Worm (Caenorhabditis elegans) whole organism, L2 larva: ENCODE data around the gene C29E4.11.
A peak's percentile ranks its signal among the peaks of the same experiment; 100 is the strongest.

Source experiments
- C34F6.9 ChIP-seq: fragments of 150-350 bp; optimal IDR thresholded peaks from 2 replicates; lab custom pipeline; 2014; ENCODE audit warnings: missing biosample characterization, missing genetic modification characterization
- R02D3.7 ChIP-seq: fragments of 150-350 bp; optimal IDR thresholded peaks from 2 replicates; lab custom pipeline; 2014; ENCODE audit warnings: missing biosample characterization, missing genetic modification characterization
- ZK546.5 ChIP-seq: sonication (generic microtip); optimal IDR thresholded peaks from 2 replicates; lab custom pipeline; 2017; ENCODE audit warnings: missing biosample characterization, missing genetic modification characterization
- alr-1 ChIP-seq: fragments of 150-350 bp; optimal IDR thresholded peaks from 2 replicates; lab custom pipeline; 2014; ENCODE audit warnings: missing biosample characterization, missing genetic modification characterization
- aly-2 ChIP-seq: fragments of 150-350 bp; optimal IDR thresholded peaks from 2 replicates; lab custom pipeline; 2014; ENCODE audit warnings: missing biosample characterization, missing genetic modification characterization
- ama-1 ChIP-seq: fragments of 150-350 bp; optimal IDR thresholded peaks from 2 replicates; lab custom pipeline; 2018; ENCODE audit warnings: inconsistent platforms
- blmp-1 ChIP-seq: sonication (generic microtip); optimal IDR thresholded peaks from 2 replicates; lab custom pipeline; 2017; ENCODE audit warnings: missing genetic modification characterization, mild to moderate bottlenecking, missing compliant biosample characterization, antibody characterized with exemption, moderate library complexity; ENCODE audit not compliant: insufficient read depth
- ceh-16 ChIP-seq: fragments of 150-350 bp; optimal IDR thresholded peaks from 2 replicates; lab custom pipeline; 2014; ENCODE audit warnings: missing biosample characterization, missing genetic modification characterization
- ceh-82 ChIP-seq: fragments of 150-350 bp; optimal IDR thresholded peaks from 2 replicates; lab custom pipeline; 2014; ENCODE audit warnings: missing biosample characterization, missing genetic modification characterization
- crh-2 ChIP-seq: sonication (generic microtip); optimal IDR thresholded peaks from 2 replicates; lab custom pipeline; 2017; ENCODE audit warnings: missing biosample characterization, missing genetic modification characterization
- dmd-4 ChIP-seq: sonication (generic microtip); optimal IDR thresholded peaks from 2 replicates; lab custom pipeline; 2017; ENCODE audit warnings: missing biosample characterization, missing genetic modification characterization
- egl-27 ChIP-seq: sonication (generic microtip); optimal IDR thresholded peaks from 3 replicates; lab custom pipeline; 2017; ENCODE audit warnings: missing biosample characterization, missing genetic modification reagents, missing genetic modification characterization
- elt-1 ChIP-seq: fragments of 150-350 bp; optimal IDR thresholded peaks from 2 replicates; lab custom pipeline; 2014; ENCODE audit warnings: missing biosample characterization, missing genetic modification characterization
- elt-3 ChIP-seq: sonication (generic microtip); optimal IDR thresholded peaks from 2 replicates; lab custom pipeline; 2017; ENCODE audit warnings: missing biosample characterization, missing genetic modification characterization
- fos-1 ChIP-seq: fragments of 150-350 bp; optimal IDR thresholded peaks from 2 replicates; lab custom pipeline; 2014; ENCODE audit warnings: missing biosample characterization, missing genetic modification characterization
- gmeb-1 ChIP-seq: fragments of 150-350 bp; optimal IDR thresholded peaks from 2 replicates; lab custom pipeline; 2014; ENCODE audit warnings: missing biosample characterization, missing genetic modification characterization
- lin-11 ChIP-seq: fragments of 150-350 bp; sonication (generic microtip); optimal IDR thresholded peaks from 2 replicates; lab custom pipeline; 2014; ENCODE audit warnings: missing biosample characterization, missing genetic modification characterization, inconsistent platforms, mixed read lengths
- lin-13 ChIP-seq: fragments of 150-350 bp; optimal IDR thresholded peaks from 2 replicates; lab custom pipeline; 2014; ENCODE audit warnings: missing biosample characterization, missing genetic modification reagents, missing genetic modification characterization
- lin-39 ChIP-seq: fragments of 150-350 bp; optimal IDR thresholded peaks from 2 replicates; lab custom pipeline; 2014; ENCODE audit warnings: missing biosample characterization, missing genetic modification reagents, missing genetic modification characterization
- lsy-2 ChIP-seq, 2 experiments: fragments of 150-350 bp in 1 of 2; sonication (generic microtip) in 1 of 2; optimal IDR thresholded peaks; 2 replicates each; lab custom pipeline; 2014 to 2017; ENCODE audit warnings: missing biosample characterization in 2 of 2, missing genetic modification characterization in 2 of 2
- mab-5 ChIP-seq: fragments of 150-350 bp; optimal IDR thresholded peaks from 2 replicates; lab custom pipeline; 2014; ENCODE audit warnings: missing biosample characterization, missing genetic modification characterization
- mbf-1 ChIP-seq: sonication (generic microtip); optimal IDR thresholded peaks from 2 replicates; lab custom pipeline; 2017; ENCODE audit warnings: missing biosample characterization, missing genetic modification characterization
- mdl-1 ChIP-seq, 2 experiments: fragments of 150-350 bp in 1 of 2; sonication (generic microtip) in 1 of 2; optimal IDR thresholded peaks; 2 replicates each; lab custom pipeline; 2017; ENCODE audit warnings: missing biosample characterization in 2 of 2, missing genetic modification characterization in 2 of 2
- nhr-10 ChIP-seq: sonication (generic microtip); optimal IDR thresholded peaks from 2 replicates; lab custom pipeline; 2017; ENCODE audit warnings: missing biosample characterization, missing genetic modification characterization
- nhr-11 ChIP-seq: fragments of 150-350 bp; optimal IDR thresholded peaks from 2 replicates; lab custom pipeline; 2014; ENCODE audit warnings: missing biosample characterization, missing genetic modification characterization
- nhr-12 ChIP-seq: fragments of 150-350 bp; optimal IDR thresholded peaks from 2 replicates; lab custom pipeline; 2014; ENCODE audit warnings: missing biosample characterization, missing genetic modification characterization
- nhr-129 ChIP-seq: fragments of 150-350 bp; optimal IDR thresholded peaks from 2 replicates; lab custom pipeline; 2014; ENCODE audit warnings: missing biosample characterization, missing genetic modification characterization
- nhr-21 ChIP-seq: fragments of 150-350 bp; optimal IDR thresholded peaks from 2 replicates; lab custom pipeline; 2014; ENCODE audit warnings: missing biosample characterization, missing genetic modification characterization
- nhr-23 ChIP-seq: fragments of 150-350 bp; optimal IDR thresholded peaks from 2 replicates; lab custom pipeline; 2014; ENCODE audit warnings: missing biosample characterization, missing genetic modification reagents, missing genetic modification characterization
- nhr-237 ChIP-seq: fragments of 150-350 bp; optimal IDR thresholded peaks from 2 replicates; lab custom pipeline; 2014; ENCODE audit warnings: missing biosample characterization, missing genetic modification characterization
- nhr-25 ChIP-seq: fragments of 150-350 bp; sonication (generic microtip); optimal IDR thresholded peaks from 3 replicates; lab custom pipeline; 2014; ENCODE audit warnings: missing biosample characterization, missing genetic modification characterization
- nhr-6 ChIP-seq: fragments of 150-350 bp; optimal IDR thresholded peaks from 2 replicates; lab custom pipeline; 2014; ENCODE audit warnings: missing biosample characterization, missing genetic modification characterization
- nhr-77 ChIP-seq: fragments of 150-350 bp; optimal IDR thresholded peaks from 2 replicates; lab custom pipeline; 2014; ENCODE audit warnings: missing biosample characterization, missing genetic modification characterization
- peb-1 ChIP-seq: fragments of 150-350 bp; optimal IDR thresholded peaks from 2 replicates; lab custom pipeline; 2014; ENCODE audit warnings: missing biosample characterization, missing genetic modification characterization
- sem-4 ChIP-seq: fragments of 150-350 bp; optimal IDR thresholded peaks from 2 replicates; lab custom pipeline; 2014; ENCODE audit warnings: missing biosample characterization, missing genetic modification reagents, missing genetic modification characterization
- skn-1 ChIP-seq: sonication (generic microtip); optimal IDR thresholded peaks from 2 replicates; lab custom pipeline; 2017; ENCODE audit warnings: missing biosample characterization, missing genetic modification characterization
- sma-3 ChIP-seq: sonication (generic microtip); optimal IDR thresholded peaks from 2 replicates; lab custom pipeline; 2016; ENCODE audit warnings: missing genetic modification reagents, missing genetic modification characterization, missing compliant biosample characterization
- sma-9 ChIP-seq, 2 experiments: fragments of 150-350 bp in 1 of 2; sonication (generic microtip) in 1 of 2; optimal IDR thresholded peaks; 2 replicates each; lab custom pipeline; 2014 to 2016; ENCODE audit warnings: missing genetic modification characterization in 2 of 2, mild to moderate bottlenecking in 1 of 2, missing biosample characterization in 1 of 2, missing compliant biosample characterization in 1 of 2, missing genetic modification reagents in 1 of 2, moderate library complexity in 1 of 2
- snpc-4 ChIP-seq: fragments of 150-350 bp; optimal IDR thresholded peaks from 2 replicates; lab custom pipeline; 2014; ENCODE audit warnings: missing biosample characterization, missing genetic modification characterization
- unc-39 ChIP-seq: fragments of 150-350 bp; optimal IDR thresholded peaks from 2 replicates; lab custom pipeline; 2014; ENCODE audit warnings: missing biosample characterization, missing genetic modification characterization
- zag-1 ChIP-seq: fragments of 150-350 bp; optimal IDR thresholded peaks from 2 replicates; lab custom pipeline; 2014; ENCODE audit warnings: missing biosample characterization, missing genetic modification characterization
- ztf-1 ChIP-seq: fragments of 200-800 bp; sonication (Bioruptor generic); conservative IDR thresholded peaks from 2 replicates; pipeline ENCODE4 v1.3.6; 2022; ENCODE audit warnings: missing genetic modification characterization, missing compliant biosample characterization
- ztf-11 ChIP-seq: sonication (generic microtip); optimal IDR thresholded peaks from 2 replicates; lab custom pipeline; 2017; ENCODE audit warnings: missing biosample characterization, missing genetic modification characterization
- ztf-4 ChIP-seq: fragments of 150-350 bp; optimal IDR thresholded peaks from 2 replicates; lab custom pipeline; 2014; ENCODE audit warnings: missing biosample characterization, missing genetic modification characterization

C29E4.11 gene

DNA sequence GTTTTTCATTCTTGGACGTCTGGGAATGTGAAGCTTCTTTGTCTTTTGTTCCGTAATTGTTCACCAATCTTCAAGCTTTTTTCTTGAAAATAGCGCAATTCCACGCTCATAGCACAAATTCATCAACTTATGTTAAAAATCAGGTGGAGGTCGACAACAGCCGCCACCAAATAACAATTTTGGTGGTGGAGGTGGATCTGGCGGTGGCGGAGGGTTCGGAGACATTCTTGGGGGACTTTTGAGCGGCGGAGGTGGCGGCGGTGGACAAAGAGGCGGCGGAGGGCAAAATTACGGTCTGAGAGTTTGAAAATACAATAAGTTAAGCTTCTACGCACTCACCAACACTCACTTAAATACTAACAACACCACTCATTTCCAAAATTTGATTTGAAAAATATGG lies 24.0 kb upstream of the C29E4.11 start:
- TF ChIP-seq nhr-237 (tag; lab: Kevin White, UChicago) (no peak), sem-4 (tag; lab: Kevin White, UChicago) (no peak), nhr-77 (tag; lab: Kevin White, UChicago) (no peak), zag-1 (tag; lab: Kevin White, UChicago) (no peak), ztf-1 (no peak), sma-9 (GFP tag; optimal IDR thresholded peaks at IDR 0.05; lab: Kevin White, UChicago) (no peak), sma-9 (tag; optimal IDR thresholded peaks at IDR 0.05; lab: Kevin White, UChicago) (no peak), lin-11 (tag; lab: Kevin White, UChicago) (no peak), lin-13 (GFP tag; lab: Kevin White, UChicago) (no peak), nhr-12 (no peak), aly-2 (no peak), mdl-1 (tag; optimal IDR thresholded peaks at IDR 0.05; lab: Kevin White, UChicago) (no peak), skn-1 (tag; lab: Kevin White, UChicago) (no peak), sma-3 (GFP tag; lab: Kevin White, UChicago) (no peak), nhr-10 (no peak), peb-1 (tag; lab: Kevin White, UChicago) (no peak), ztf-11 (tag; lab: Kevin White, UChicago) (no peak), nhr-21 (no peak), unc-39 (tag; lab: Kevin White, UChicago) (no peak)

DNA sequence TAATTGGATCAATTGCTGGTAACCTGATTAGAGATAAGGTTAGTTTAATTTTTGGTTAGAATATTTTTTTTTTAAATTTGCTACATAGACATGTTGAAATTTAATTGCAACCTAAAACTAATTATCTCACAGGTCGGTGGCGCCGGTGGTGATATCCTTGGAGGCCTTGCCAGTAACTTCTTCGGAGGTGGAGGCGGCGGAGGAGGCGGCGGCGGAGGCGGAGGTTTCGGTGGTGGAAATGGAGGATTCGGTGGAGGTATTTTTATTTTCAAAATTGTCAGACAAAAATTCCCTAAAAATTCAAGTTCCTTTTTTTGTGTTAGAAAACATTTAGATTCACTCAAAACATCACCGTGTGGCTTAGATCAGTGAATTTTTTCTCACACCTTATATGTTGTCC lies 23.3 kb upstream of the C29E4.11 start:
- TF ChIP-seq sma-3 (GFP tag; lab: Kevin White, UChicago) (no peak), mbf-1 (tag; lab: Kevin White, UChicago) (no peak), sem-4 (tag; lab: Kevin White, UChicago) (no peak), blmp-1 (tag; lab: Kevin White, UChicago) (no peak), nhr-6 (no peak), ama-1 (no peak), zag-1 (tag; lab: Kevin White, UChicago) (no peak), mab-5 (no peak), nhr-23 (tag; lab: Kevin White, UChicago) (no peak), R02D3.7 (tag; lab: Kevin White, UChicago) (no peak), nhr-77 (tag; lab: Kevin White, UChicago) (no peak), nhr-129 (tag; lab: Kevin White, UChicago) (no peak), elt-1 (tag; lab: Kevin White, UChicago) (no peak), elt-3 (tag; lab: Kevin White, UChicago) (no peak), nhr-25 (tag; lab: Kevin White, UChicago) (no peak), C34F6.9 (tag; lab: Kevin White, UChicago) (no peak), aly-2 (no peak)

- TF ChIP-seq aly-2, result no peak
- no peak for TF ChIP-seq ZK546.5
- TF ChIP-seq nhr-12, result no peak
- TF ChIP-seq skn-1 (tag; lab: Kevin White, UChicago), result no peak
- TF ChIP-seq ztf-4 (tag; lab: Kevin White, UChicago), result no peak
- TF ChIP-seq gmeb-1 (tag; lab: Kevin White, UChicago), result no peak
- TF ChIP-seq mab-5, result no peak
- TF ChIP-seq fos-1 (tag; lab: Kevin White, UChicago), result no peak
- no peak for TF ChIP-seq sem-4 (tag; lab: Kevin White, UChicago)
- no peak for TF ChIP-seq zag-1 (tag; lab: Kevin White, UChicago)
- TF ChIP-seq nhr-23 (tag; lab: Kevin White, UChicago), result no peak
- TF ChIP-seq egl-27 (tag; lab: Kevin White, UChicago), result no peak
- TF ChIP-seq snpc-4 (tag; lab: Kevin White, UChicago), result no peak
- TF ChIP-seq R02D3.7 (tag; lab: Kevin White, UChicago), result no peak
- TF ChIP-seq peb-1 (tag; lab: Kevin White, UChicago), result no peak
- TF ChIP-seq ceh-16 (tag; lab: Kevin White, UChicago), result no peak
- no peak for TF ChIP-seq lin-39 (tag; lab: Kevin White, UChicago)
These were observed 21.7 kb upstream of the C29E4.11 start, which contains the start of gene clp-1 for ce11 chrIII:7979659-7980058. Gene clp-1, plus strand, starts transcription at chrIII:7979959.

DNA sequence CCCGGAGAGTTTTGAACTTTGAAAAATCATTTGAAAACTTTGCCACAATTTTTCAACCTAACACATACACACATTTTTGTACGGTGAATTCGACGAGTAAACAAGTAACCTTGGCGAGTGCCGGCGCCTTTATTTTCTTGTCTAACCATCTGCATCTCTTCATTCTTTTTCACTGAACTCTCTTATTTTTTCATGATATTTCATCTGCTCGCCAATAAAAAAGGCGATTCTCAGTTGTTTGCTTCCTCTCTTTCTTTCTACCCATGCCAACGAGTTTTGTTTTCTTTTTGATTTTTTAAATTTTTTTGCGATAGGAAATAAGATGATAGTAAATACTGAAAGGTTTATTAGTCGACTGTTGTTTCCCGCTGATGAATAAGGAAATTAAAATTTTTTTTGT lies 20.8 kb upstream of the C29E4.11 start:
- no peak for TF ChIP-seq elt-1 (tag; lab: Kevin White, UChicago)
- no peak for TF ChIP-seq ztf-1
- peak; percentile 42 for TF ChIP-seq sma-9 (GFP tag; optimal IDR thresholded peaks at IDR 0.05; lab: Kevin White, UChicago)
- no peak for TF ChIP-seq sma-9 (tag; optimal IDR thresholded peaks at IDR 0.05; lab: Kevin White, UChicago)
- TF ChIP-seq snpc-4 (tag; lab: Kevin White, UChicago), result no peak
- TF ChIP-seq aly-2, result no peak
- TF ChIP-seq mab-5, result peak; percentile 14
- no peak for TF ChIP-seq sem-4 (tag; lab: Kevin White, UChicago)
- TF ChIP-seq dmd-4 (tag; lab: Kevin White, UChicago), result no peak
- peak; percentile 32 for TF ChIP-seq gmeb-1 (tag; lab: Kevin White, UChicago)
- TF ChIP-seq ceh-82 (tag; lab: Kevin White, UChicago), result no peak
- TF ChIP-seq alr-1 (tag; lab: Kevin White, UChicago), result no peak
- TF ChIP-seq C34F6.9 (tag; lab: Kevin White, UChicago), result peak; percentile 65
- TF ChIP-seq nhr-23 (tag; lab: Kevin White, UChicago), result no peak
- TF ChIP-seq nhr-12, result no peak
- peak; percentile 73 for TF ChIP-seq crh-2 (tag; lab: Kevin White, UChicago)
- TF ChIP-seq lin-11 (tag; lab: Kevin White, UChicago), result no peak
- TF ChIP-seq lsy-2 (tag; optimal IDR thresholded peaks at IDR 0.05; lab: Kevin White, UChicago), result peak in 1 of 2 experiments; percentile 64
- TF ChIP-seq R02D3.7 (tag; lab: Kevin White, UChicago), result no peak
- TF ChIP-seq mdl-1 (tag; optimal IDR thresholded peaks at IDR 0.05; lab: Kevin White, UChicago), result peak in 1 of 2 experiments; percentile 2
- TF ChIP-seq ztf-11 (tag; lab: Kevin White, UChicago), result no peak
- TF ChIP-seq zag-1 (tag; lab: Kevin White, UChicago), result no peak
- TF ChIP-seq nhr-10, result no peak
- no peak for TF ChIP-seq nhr-21
- TF ChIP-seq nhr-11 (tag; lab: Kevin White, UChicago), result no peak
- peak; percentile 20 for TF ChIP-seq fos-1 (tag; lab: Kevin White, UChicago)
- no peak for TF ChIP-seq elt-3 (tag; lab: Kevin White, UChicago)
- TF ChIP-seq mbf-1 (tag; lab: Kevin White, UChicago), result no peak
